Worm (Caenorhabditis elegans) whole organism, dauer: Measurements from ENCODE around the gene aps-2.

ENCODE experiments used
- unc-62 ChIP-seq: sonication (generic microtip); optimal IDR thresholded peaks from 2 replicates; lab custom pipeline; 2017; ENCODE audit warnings: missing biosample characterization, missing genetic modification reagents, missing genetic modification characterization

The aps-2 gene

DNA sequence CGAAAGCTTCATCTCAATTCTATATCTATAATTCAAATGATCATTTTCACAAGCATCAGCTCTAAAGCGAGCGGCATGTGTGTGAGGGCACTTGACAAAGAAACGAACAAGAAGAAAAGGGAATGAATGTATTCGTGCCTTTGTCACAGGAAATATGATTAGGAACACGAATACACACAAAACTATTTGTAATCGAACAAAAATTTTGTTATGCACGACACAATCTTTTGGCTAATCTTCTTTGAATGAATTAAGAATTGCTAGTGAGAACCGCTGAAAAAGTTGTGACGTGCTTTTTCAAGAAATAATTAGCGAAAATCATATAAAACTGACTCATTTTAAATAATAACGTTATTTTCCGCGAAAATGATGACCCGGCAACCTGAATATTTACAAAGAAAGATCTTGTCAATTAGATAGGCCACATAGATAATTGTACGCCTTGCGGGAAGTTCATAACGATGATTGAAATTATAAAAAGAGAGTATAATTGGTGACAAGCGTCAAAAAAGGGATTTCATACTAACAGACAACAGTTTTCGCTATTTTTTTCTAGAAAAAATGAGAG lies 35.5 kb downstream of the aps-2 start:
- TF ChIP-seq unc-62 (GFP tag; lab: Kevin White, UChicago), result no peak

DNA sequence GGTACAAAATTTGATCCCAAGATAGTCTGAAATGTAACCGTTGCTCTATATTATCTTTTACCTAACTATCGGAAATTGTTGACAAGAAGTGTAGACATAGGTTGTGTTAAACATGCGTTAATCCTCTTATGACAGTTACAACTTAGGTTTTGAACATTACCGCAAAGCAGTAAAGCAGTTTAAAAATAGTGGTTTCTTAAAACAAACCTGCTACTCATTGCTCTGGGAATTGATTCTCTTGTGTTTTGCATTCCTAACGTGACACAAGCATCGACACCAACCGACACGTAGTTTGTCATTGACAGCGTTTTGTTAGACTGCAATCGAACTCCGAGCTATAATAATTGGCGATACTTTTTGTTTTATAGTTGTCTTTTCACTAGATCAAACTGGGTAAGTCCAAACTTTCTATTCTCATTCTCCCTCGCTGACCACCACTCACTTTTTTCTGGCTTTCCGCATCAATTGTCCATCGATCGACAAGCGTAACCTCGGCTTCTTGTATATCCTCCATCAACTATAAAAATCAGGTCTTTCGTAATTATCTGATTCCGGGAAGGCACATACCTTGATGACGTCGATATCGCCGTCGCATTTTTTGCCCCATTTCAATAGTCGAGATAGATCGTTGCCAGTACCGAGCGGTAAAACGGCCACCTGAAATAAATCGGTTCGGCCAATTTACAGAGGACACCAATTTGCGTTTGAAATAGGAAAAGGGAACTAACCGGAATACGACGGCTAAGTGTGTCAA lies 37.9 kb downstream of the aps-2 start:
- no peak for TF ChIP-seq unc-62 (GFP tag; lab: Kevin White, UChicago)

DNA sequence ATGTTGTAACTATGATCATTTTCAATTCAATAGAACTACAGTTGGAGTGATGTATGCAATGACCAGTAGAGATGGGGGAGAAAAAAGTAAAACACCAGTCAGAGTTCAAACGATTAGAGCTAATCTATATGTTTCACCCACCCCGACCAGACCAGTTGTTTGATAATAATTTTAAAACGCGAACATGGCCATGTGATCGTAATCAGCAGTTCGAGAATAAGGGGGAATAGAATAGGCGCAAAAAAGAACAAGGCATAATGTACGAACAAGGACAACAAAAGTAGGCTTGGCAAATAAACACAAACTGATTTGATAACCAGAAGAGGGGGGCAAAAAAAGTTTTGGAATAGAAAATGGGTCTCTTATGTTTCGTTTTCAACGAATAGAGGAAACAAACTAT lies 40.0 kb downstream of the aps-2 start:
- no peak for TF ChIP-seq unc-62 (GFP tag; lab: Kevin White, UChicago)

- TF ChIP-seq unc-62 (GFP tag; lab: Kevin White, UChicago), result no peak
Observed at ce11 chrX:4498478-4498877, 40.4 kb downstream of the aps-2 start.

ce11 chrX:4500499-4500898 lies 42.4 kb downstream of the aps-2 start:
- TF ChIP-seq unc-62 (GFP tag; lab: Kevin White, UChicago), result no peak

- TF ChIP-seq unc-62 (GFP tag; lab: Kevin White, UChicago), result no peak
Observed at ce11 chrX:4502039-4502438, 44.0 kb downstream of the aps-2 start.

DNA sequence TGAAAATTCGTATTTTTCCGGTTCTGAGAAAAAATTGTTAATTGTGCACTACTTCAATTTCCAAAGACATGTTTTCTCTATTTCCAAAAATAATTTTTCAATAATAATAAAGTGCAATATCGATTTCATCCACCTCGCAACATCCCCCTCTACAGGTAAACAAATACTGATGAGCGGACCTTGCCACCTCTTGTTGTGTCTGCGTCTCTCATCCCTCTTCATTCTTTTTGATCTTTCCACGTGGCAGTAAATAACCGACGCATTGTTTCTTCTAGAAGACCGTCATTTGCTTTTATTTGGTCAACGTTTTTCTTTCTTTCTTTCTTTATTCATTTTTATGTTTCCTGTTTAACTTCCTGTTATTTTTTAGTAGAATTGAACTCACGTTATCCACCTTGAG lies 45.2 kb downstream of the aps-2 start:
- TF ChIP-seq unc-62 (GFP tag; lab: Kevin White, UChicago), result no peak

DNA sequence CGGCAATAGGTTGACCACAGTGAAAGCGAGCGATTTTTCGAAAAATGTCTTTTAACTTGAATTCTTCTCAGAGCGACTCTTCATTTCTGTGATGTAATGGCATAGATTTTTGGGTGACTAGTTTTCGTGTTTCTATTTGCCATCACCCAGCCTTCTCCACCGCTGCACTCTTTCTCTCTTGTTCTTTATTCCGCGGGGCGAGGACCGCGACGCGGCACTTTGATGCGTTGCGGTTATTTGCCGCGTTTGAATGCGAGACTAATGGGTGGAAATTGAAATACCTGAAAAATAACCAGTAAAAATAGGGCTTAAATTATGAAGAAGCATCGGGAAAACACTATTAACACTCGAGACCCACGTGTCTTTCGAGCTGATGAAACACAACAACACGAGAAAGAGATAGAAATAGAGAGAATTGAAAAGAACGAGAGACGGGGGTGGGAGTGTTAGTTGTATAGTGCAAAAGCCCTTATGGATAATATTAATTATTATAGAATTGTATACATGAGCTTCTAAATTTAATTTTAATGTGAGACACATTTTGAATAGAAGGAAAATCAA lies 46.1 kb downstream of the aps-2 start, which contains the start of gene dgk-2:
dgk-2 (minus strand) TSS at position 281 of the 561 bp plus-strand sequence.
- TF ChIP-seq unc-62 (GFP tag; lab: Kevin White, UChicago), result no peak

DNA sequence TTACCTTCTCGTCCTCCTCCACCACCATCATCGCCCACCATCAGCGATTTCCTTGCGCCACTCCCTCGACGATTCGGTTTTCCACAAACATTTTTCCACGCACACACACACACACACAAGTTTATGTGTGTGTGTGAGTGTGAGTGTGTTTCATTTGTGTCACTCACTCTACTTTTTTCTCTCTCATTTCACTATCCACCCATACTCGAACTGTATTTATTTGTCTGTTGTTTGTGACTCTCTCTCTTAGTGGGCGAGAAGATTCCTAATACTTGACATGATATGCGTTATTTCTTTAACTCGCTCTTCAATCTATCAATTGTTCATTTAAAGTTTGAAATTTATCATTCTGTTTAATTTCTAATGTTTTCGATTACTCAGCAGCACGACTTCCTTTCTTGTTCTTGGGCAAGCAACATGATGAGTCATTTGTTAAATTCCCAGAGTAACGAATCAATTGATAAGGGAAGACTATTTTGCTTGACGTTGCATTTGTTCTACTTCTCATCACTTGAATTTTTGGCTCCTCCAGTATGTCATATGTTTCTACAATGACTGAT lies 49.1 kb downstream of the aps-2 start:
- no peak for TF ChIP-seq unc-62 (GFP tag; lab: Kevin White, UChicago)

DNA sequence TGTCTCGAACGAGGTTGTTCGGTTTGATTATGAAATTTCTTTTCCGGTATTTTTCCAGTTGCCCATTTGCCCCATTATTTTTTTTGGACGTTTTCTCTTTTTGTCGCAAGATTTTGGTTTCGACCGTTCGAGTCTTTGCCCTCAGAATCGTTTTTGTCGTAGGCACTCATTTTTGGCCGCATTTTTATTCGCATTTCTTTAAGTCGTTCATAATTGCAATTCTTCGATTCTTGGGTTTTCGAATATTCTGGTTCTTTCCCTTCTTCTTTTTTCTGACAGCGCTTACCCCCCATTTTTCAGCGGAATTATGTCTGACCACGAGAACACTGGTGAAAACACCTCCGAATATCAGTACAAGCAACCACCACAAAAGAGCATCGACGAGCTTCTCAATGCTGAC lies 50.1 kb downstream of the aps-2 start, which contains the start of gene rhi-1:
rhi-1 (plus strand) TSS at position 301 of the 400 bp plus-strand sequence.
- no peak for TF ChIP-seq unc-62 (GFP tag; lab: Kevin White, UChicago)
